Worm (Caenorhabditis elegans) whole organism, midembryonic: ENCODE measurements around the gene Y51H7C.3.

Experiments used
- T22C8.4 ChIP-seq: fragments of 200-800 bp; sonication (Bioruptor generic); IDR thresholded peaks from 2 replicates; pipeline ENCODE4 v1.3.6; 2022; ENCODE audit warnings: missing genetic modification characterization, missing compliant biosample characterization
- cog-1 ChIP-seq: sonication (generic microtip); optimal IDR thresholded peaks from 2 replicates; lab custom pipeline; 2016; ENCODE audit warnings: missing genetic modification characterization, missing compliant biosample characterization
- flt-1 ChIP-seq: fragments of 200-800 bp; sonication (Bioruptor generic); IDR thresholded peaks from 2 replicates; pipeline ENCODE4 v1.3.6; 2022; ENCODE audit warnings: missing genetic modification characterization, missing compliant biosample characterization
- klf-2 ChIP-seq: fragments of 200-800 bp; sonication (Bioruptor generic); conservative IDR thresholded peaks from 2 replicates; pipeline ENCODE4 v1.3.6; 2022; ENCODE audit warnings: missing genetic modification reagents, missing genetic modification characterization, missing compliant biosample characterization
- med-1 ChIP-seq: sonication (generic microtip); optimal IDR thresholded peaks from 2 replicates; lab custom pipeline; 2017; ENCODE audit warnings: missing genetic modification characterization, mild to moderate bottlenecking, missing compliant biosample characterization, antibody characterized with exemption, missing genetic modification reagents; ENCODE audit not compliant: insufficient read depth
- ref-1 ChIP-seq: fragments of 200-800 bp; sonication (Bioruptor generic); conservative IDR thresholded peaks from 2 replicates; pipeline ENCODE4 v1.3.6; 2022; ENCODE audit warnings: missing genetic modification reagents, missing genetic modification characterization, missing compliant biosample characterization
- tab-1 ChIP-seq: fragments of 200-800 bp; sonication (Bioruptor generic); IDR thresholded peaks from 2 replicates; pipeline ENCODE4 v1.3.6; 2022; ENCODE audit warnings: missing genetic modification characterization, missing compliant biosample characterization
- ztf-23 ChIP-seq: fragments of 200-800 bp; sonication (Bioruptor generic); IDR thresholded peaks from 2 replicates; pipeline ENCODE4 v1.3.6; 2022; ENCODE audit warnings: missing genetic modification reagents, missing genetic modification characterization, missing compliant biosample characterization
- ztf-29 ChIP-seq: fragments of 200-800 bp; sonication (Bioruptor generic); IDR thresholded peaks from 2 replicates; pipeline ENCODE4 v1.3.6; 2022; ENCODE audit warnings: missing genetic modification reagents, missing genetic modification characterization, missing compliant biosample characterization

DNA sequence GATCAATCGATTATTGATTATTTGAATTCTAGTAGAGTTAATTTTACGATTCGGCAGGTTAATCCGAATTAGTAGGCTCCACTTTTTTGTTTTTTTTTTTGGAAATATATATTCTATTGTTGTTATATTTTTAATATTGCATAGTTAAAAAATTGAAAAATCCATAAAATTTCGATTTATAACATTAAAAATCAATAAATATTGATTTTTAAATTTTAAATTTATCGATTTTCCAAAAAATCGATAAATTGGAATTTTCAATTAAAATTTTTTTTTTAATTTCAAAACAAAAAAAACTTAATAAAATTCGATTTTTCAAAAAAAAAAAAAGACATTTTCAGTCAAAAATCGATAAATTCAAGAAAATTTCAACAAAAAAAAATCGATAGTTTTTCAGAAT lies 18.3 kb upstream of the Y51H7C.3 start:
- no peak for TF ChIP-seq flt-1
- peak; percentile 35; the same call in 1 of the 2 replicates for TF ChIP-seq T22C8.4
- TF ChIP-seq med-1 (GFP tag; lab: Kevin White, UChicago), result no peak
- no peak for TF ChIP-seq klf-2 (GFP tag; lab: Robert Waterston, UW)
- no peak for TF ChIP-seq ref-1 (GFP tag; lab: Robert Waterston, UW)
- TF ChIP-seq cog-1 (tag; lab: Kevin White, UChicago), result no peak
- no peak for TF ChIP-seq tab-1 (GFP tag; lab: Robert Waterston, UW)
- TF ChIP-seq ztf-29 (GFP tag; lab: Robert Waterston, UW), result no peak
- TF ChIP-seq ztf-23, result no peak
